Worm (Caenorhabditis elegans): ENCODE data around the gene Y67D8C.22.

DNA sequence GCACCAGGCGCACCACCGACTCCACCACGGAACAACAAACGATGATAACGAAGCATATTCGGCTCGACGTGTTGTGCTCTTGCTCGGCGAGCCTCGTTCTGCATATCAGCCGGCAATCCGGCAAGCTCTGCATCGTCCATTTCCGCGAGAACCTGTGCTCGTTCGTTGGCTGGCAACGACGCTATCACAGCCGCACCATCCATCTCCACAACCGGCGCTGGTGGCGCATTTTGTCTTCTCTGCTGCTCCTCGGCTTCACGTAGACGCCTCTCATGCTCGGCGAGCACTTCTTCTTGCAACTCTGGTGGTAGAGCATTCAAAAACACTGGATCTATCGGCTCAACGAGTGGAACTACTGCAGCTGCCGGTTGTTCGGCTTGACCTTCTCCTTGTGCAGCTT lies 38.2 kb downstream of the Y67D8C.22 start:
- TF ChIP-seq snpc-4 (GFP tag; optimal IDR thresholded peaks at IDR 0.05) (no peak), snpc-4 (tag; optimal IDR thresholded peaks at IDR 0.05) (no peak), F55B11.4 (tag; optimal IDR thresholded peaks at IDR 0.05; ENCODE audit: borderline replicate concordance, insufficient read depth) (no peak), K12H6.12 (tag; optimal IDR thresholded peaks at IDR 0.05) (no peak), pha-4 (tag; optimal IDR thresholded peaks at IDR 0.05) (no peak)
